Fruit fly (Drosophila melanogaster) whole organism, embryonic: Measurements from ENCODE around the gene betaGlu.
A peak's percentile ranks its signal among the peaks of the same experiment; 100 is the strongest.

ENCODE experiments used
- ATbp ChIP-seq: fragments of 200-800 bp; sonication (Bioruptor generic); optimal IDR thresholded peaks from 2 replicates; lab custom pipeline; 2017; ENCODE audit warnings: missing biosample characterization, mild to moderate bottlenecking, missing genetic modification characterization, missing genetic modification reagents
- Atf3 ChIP-seq: fragments of 200-800 bp; sonication (Bioruptor generic); optimal IDR thresholded peaks from 3 replicates; lab custom pipeline; 2016; ENCODE audit warnings: missing biosample characterization, missing genetic modification characterization
- Bdp1 ChIP-seq: fragments of 200-800 bp; sonication (Bioruptor generic); optimal IDR thresholded peaks from 3 replicates; lab custom pipeline; 2016; ENCODE audit warnings: missing biosample characterization, missing genetic modification characterization
- C15 ChIP-seq: fragments of 200-800 bp; sonication (Bioruptor generic); IDR thresholded peaks from 3 replicates; pipeline ENCODE4 v1.3.6; 2022; ENCODE audit warnings: missing biosample characterization, missing genetic modification characterization
- CG10366 ChIP-seq: fragments of 200-800 bp; sonication (Bioruptor generic); IDR thresholded peaks from 2 replicates; pipeline ENCODE4 v1.3.6; 2022; ENCODE audit warnings: missing biosample characterization, missing genetic modification characterization
- CG11247 ChIP-seq: fragments of 200-800 bp; sonication (Bioruptor generic); IDR thresholded peaks from 2 replicates; pipeline ENCODE4 v1.3.6; 2022; ENCODE audit warnings: missing biosample characterization, missing genetic modification characterization
- CG11504 ChIP-seq: fragments of 200-800 bp; sonication (Bioruptor generic); optimal IDR thresholded peaks from 3 replicates; lab custom pipeline; 2019; ENCODE audit warnings: missing biosample characterization, mild to moderate bottlenecking, missing genetic modification characterization, moderate library complexity
- CG12219 ChIP-seq: fragments of 200-800 bp; sonication (Bioruptor generic); optimal IDR thresholded peaks from 3 replicates; lab custom pipeline; 2018; ENCODE audit warnings: missing biosample characterization, mild to moderate bottlenecking, missing genetic modification characterization
- CG14050 ChIP-seq: fragments of 200-800 bp; sonication (Bioruptor generic); IDR thresholded peaks from 3 replicates; pipeline ENCODE4 v1.3.6; 2022; ENCODE audit warnings: missing biosample characterization, missing genetic modification characterization
- CG2889 ChIP-seq: fragments of 200-800 bp; sonication (Bioruptor generic); IDR thresholded peaks from 3 replicates; pipeline ENCODE4 v1.3.6; 2022; ENCODE audit warnings: missing biosample characterization, missing genetic modification characterization
- CG31365 ChIP-seq: fragments of 200-800 bp; sonication (Bioruptor generic); optimal IDR thresholded peaks from 2 replicates; lab custom pipeline; 2018; ENCODE audit warnings: missing biosample characterization, mild to moderate bottlenecking, missing genetic modification characterization
- CG32772 ChIP-seq: fragments of 200-800 bp; sonication (Bioruptor generic); IDR thresholded peaks from 2 replicates; pipeline ENCODE4 v1.3.6; 2022; ENCODE audit warnings: missing biosample characterization, missing genetic modification characterization
- CG3281 ChIP-seq: fragments of 200-800 bp; sonication (Bioruptor generic); optimal IDR thresholded peaks from 3 replicates; lab custom pipeline; 2017; ENCODE audit warnings: missing biosample characterization, mild to moderate bottlenecking, missing genetic modification characterization
- CG4360 ChIP-seq: fragments of 200-800 bp; sonication (Bioruptor generic); IDR thresholded peaks from 2 replicates; pipeline ENCODE4 v1.3.6; 2022; ENCODE audit warnings: missing biosample characterization, missing genetic modification characterization
- CG7271 ChIP-seq: fragments of 200-800 bp; sonication (Bioruptor generic); optimal IDR thresholded peaks from 2 replicates; lab custom pipeline; 2018; ENCODE audit warnings: missing biosample characterization, mild to moderate bottlenecking, missing genetic modification characterization, moderate library complexity
- CG7745 ChIP-seq: fragments of 200-800 bp; sonication (Bioruptor generic); optimal IDR thresholded peaks from 2 replicates; lab custom pipeline; 2018; ENCODE audit warnings: missing biosample characterization, mild to moderate bottlenecking, missing genetic modification characterization, moderate library complexity
- CG7786 ChIP-seq: fragments of 200-800 bp; sonication (Bioruptor generic); optimal IDR thresholded peaks from 2 replicates; lab custom pipeline; 2016; ENCODE audit warnings: missing biosample characterization, missing genetic modification characterization
- CG7839 ChIP-seq: fragments of 200-800 bp; sonication (Bioruptor generic); optimal IDR thresholded peaks from 3 replicates; lab custom pipeline; 2018; ENCODE audit warnings: missing biosample characterization, mild to moderate bottlenecking, missing genetic modification characterization, moderate library complexity
- CG8944 ChIP-seq: fragments of 200-800 bp; sonication (Bioruptor generic); optimal IDR thresholded peaks from 3 replicates; lab custom pipeline; 2016; ENCODE audit warnings: missing biosample characterization, missing genetic modification characterization
- CG9215 ChIP-seq: fragments of 200-800 bp; sonication (Bioruptor generic); IDR thresholded peaks from 2 replicates; pipeline ENCODE4 v1.3.6; 2022; ENCODE audit warnings: missing biosample characterization, missing genetic modification characterization
- CG9437 ChIP-seq: fragments of 200-800 bp; sonication (Bioruptor generic); optimal IDR thresholded peaks from 2 replicates; lab custom pipeline; 2018; ENCODE audit warnings: missing biosample characterization, mild to moderate bottlenecking, missing genetic modification characterization
- Chrac-16 ChIP-seq: fragments of 200-800 bp; sonication (Bioruptor generic); optimal IDR thresholded peaks from 3 replicates; lab custom pipeline; 2016; ENCODE audit warnings: missing biosample characterization, missing genetic modification characterization
- CoRest ChIP-seq: fragments of 200-800 bp; sonication (Bioruptor generic); optimal IDR thresholded peaks from 3 replicates; lab custom pipeline; 2018; ENCODE audit warnings: missing biosample characterization, mild to moderate bottlenecking, missing genetic modification characterization, moderate library complexity
- D ChIP-seq, 2 experiments: fragments of 200-800 bp in 1 of 2; fragments of >200 bp in 1 of 2; sonication (Bioruptor generic) in 1 of 2; optimal IDR thresholded peaks; 2 replicates in 1 of 2; 3 replicates in 1 of 2; lab custom pipeline; 2017; ENCODE audit warnings: mild to moderate bottlenecking in 1 of 2, missing biosample characterization in 1 of 2, missing genetic modification characterization in 1 of 2, missing genetic modification reagents in 1 of 2
- D19B ChIP-seq: fragments of 200-800 bp; sonication (Bioruptor generic); optimal IDR thresholded peaks from 2 replicates; lab custom pipeline; 2017; ENCODE audit warnings: missing biosample characterization, mild to moderate bottlenecking, missing genetic modification characterization
- Dek ChIP-seq: fragments of 200-800 bp; sonication (Bioruptor generic); optimal IDR thresholded peaks from 3 replicates; lab custom pipeline; 2019; ENCODE audit warnings: missing biosample characterization, mild to moderate bottlenecking, missing genetic modification characterization, moderate library complexity
- Dfd ChIP-seq, 2 experiments: fragments of >200 bp; optimal IDR thresholded peaks; 2 replicates each; lab custom pipeline; 2017; ENCODE audit warnings: missing biosample characterization in 2 of 2, missing genetic modification characterization in 2 of 2
- HLH4C ChIP-seq: fragments of 200-800 bp; sonication (Bioruptor generic); IDR thresholded peaks from 3 replicates; pipeline ENCODE4 v1.3.6; 2022; ENCODE audit warnings: missing biosample characterization, missing genetic modification characterization; ENCODE audit not compliant: partially characterized antibody
- Max ChIP-seq: fragments of 200-800 bp; sonication (Bioruptor generic); optimal IDR thresholded peaks from 2 replicates; lab custom pipeline; 2016; ENCODE audit warnings: missing biosample characterization, mild to moderate bottlenecking, missing genetic modification characterization
- Mes4 ChIP-seq: fragments of 200-800 bp; sonication (Bioruptor generic); optimal IDR thresholded peaks from 2 replicates; lab custom pipeline; 2016; ENCODE audit warnings: missing biosample characterization, missing genetic modification characterization
- Nf-YC ChIP-seq: fragments of 200-800 bp; optimal IDR thresholded peaks from 3 replicates; lab custom pipeline; 2019; ENCODE audit warnings: missing biosample characterization, mild to moderate bottlenecking, missing genetic modification characterization, moderate library complexity
- Sin3A ChIP-seq: fragments of >200 bp; optimal IDR thresholded peaks from 2 replicates; lab custom pipeline; 2018
- al ChIP-seq: fragments of 200-800 bp; sonication (Bioruptor generic); IDR thresholded peaks from 2 replicates; pipeline ENCODE4 v1.3.6; 2022; ENCODE audit warnings: missing biosample characterization, missing genetic modification characterization
- ap ChIP-seq: fragments of 200-800 bp; sonication (Bioruptor generic); IDR thresholded peaks from 2 replicates; pipeline ENCODE4 v1.3.6; 2022; ENCODE audit warnings: missing biosample characterization, missing genetic modification characterization
- esg ChIP-seq: fragments of 200-800 bp; sonication (Bioruptor generic); conservative IDR thresholded peaks from 2 replicates; pipeline ENCODE4 v1.3.6; 2022; ENCODE audit warnings: missing biosample characterization, missing genetic modification characterization
- eyg ChIP-seq: fragments of 200-800 bp; sonication (Bioruptor generic); optimal IDR thresholded peaks from 3 replicates; lab custom pipeline; 2016; ENCODE audit warnings: missing biosample characterization, missing genetic modification characterization
- fd3F ChIP-seq: fragments of 200-800 bp; sonication (Bioruptor generic); optimal IDR thresholded peaks from 2 replicates; lab custom pipeline; 2018; ENCODE audit warnings: missing biosample characterization, mild to moderate bottlenecking, missing genetic modification characterization, moderate library complexity
- grn ChIP-seq: fragments of 200-800 bp; sonication (Bioruptor generic); optimal IDR thresholded peaks from 3 replicates; lab custom pipeline; 2017; ENCODE audit warnings: missing biosample characterization, missing genetic modification characterization
- hbn ChIP-seq: fragments of 200-800 bp; sonication (Bioruptor generic); IDR thresholded peaks from 2 replicates; pipeline ENCODE4 v1.3.6; 2022; ENCODE audit warnings: missing biosample characterization, missing genetic modification characterization; ENCODE audit not compliant: partially characterized antibody
- jing ChIP-seq: fragments of 200-800 bp; sonication (Bioruptor generic); optimal IDR thresholded peaks from 2 replicates; lab custom pipeline; 2018; ENCODE audit warnings: missing biosample characterization, mild to moderate bottlenecking, missing genetic modification characterization
- pb ChIP-seq: fragments of 200-800 bp; sonication (Bioruptor generic); optimal IDR thresholded peaks from 3 replicates; lab custom pipeline; 2016; ENCODE audit warnings: missing biosample characterization, missing genetic modification characterization
- phol ChIP-seq: fragments of 200-800 bp; sonication (Bioruptor generic); optimal IDR thresholded peaks from 3 replicates; lab custom pipeline; 2018; ENCODE audit warnings: missing biosample characterization, mild to moderate bottlenecking, missing genetic modification characterization, moderate library complexity
- pum ChIP-seq: fragments of 200-800 bp; sonication (Bioruptor generic); optimal IDR thresholded peaks from 2 replicates; lab custom pipeline; 2016; ENCODE audit warnings: missing biosample characterization, missing genetic modification characterization
- slou ChIP-seq: fragments of 200-800 bp; sonication (Bioruptor generic); optimal IDR thresholded peaks from 3 replicates; lab custom pipeline; 2016; ENCODE audit warnings: missing biosample characterization, missing genetic modification characterization
- sug ChIP-seq: fragments of 200-800 bp; optimal IDR thresholded peaks from 2 replicates; lab custom pipeline; 2019; ENCODE audit warnings: missing biosample characterization, mild to moderate bottlenecking, missing genetic modification characterization, moderate library complexity
- tio ChIP-seq: fragments of 200-800 bp; sonication (Bioruptor generic); optimal IDR thresholded peaks from 2 replicates; lab custom pipeline; 2017; ENCODE audit warnings: missing biosample characterization, missing genetic modification characterization, inconsistent platforms
- tna ChIP-seq: fragments of 200-800 bp; sonication (Bioruptor generic); IDR thresholded peaks from 2 replicates; pipeline ENCODE4 v1.3.6; 2022; ENCODE audit warnings: missing biosample characterization, missing genetic modification characterization; ENCODE audit not compliant: partially characterized antibody
- toy ChIP-seq: fragments of 200-800 bp; sonication (Bioruptor generic); IDR thresholded peaks from 2 replicates; pipeline ENCODE4 v1.3.6; 2022; ENCODE audit warnings: missing biosample characterization, missing genetic modification characterization
- unpg ChIP-seq: fragments of 200-800 bp; sonication (Bioruptor generic); optimal IDR thresholded peaks from 3 replicates; lab custom pipeline; 2018; ENCODE audit warnings: missing biosample characterization, mild to moderate bottlenecking, missing genetic modification characterization, moderate library complexity
- zfh1 ChIP-seq: fragments of 200-800 bp; sonication (Bioruptor generic); IDR thresholded peaks from 3 replicates; pipeline ENCODE4 v1.3.6; 2022; ENCODE audit warnings: missing biosample characterization, missing genetic modification characterization

Gene betaGlu

dm6 chr3R:31725486-31726227 is 46.0 kb downstream of the betaGlu start (continued):
- no peak for TF ChIP-seq sug
- TF ChIP-seq ap (GFP tag; lab: Robert Waterston, UW): no peak
- TF ChIP-seq CG7786 (GFP tag; lab: Kevin White, UChicago): no peak
- TF ChIP-seq CG3281: no peak
- TF ChIP-seq CG4360 (GFP tag; lab: Robert Waterston, UW): peak; percentile 59; the same call in 1 of the 2 replicates
- no peak for TF ChIP-seq fd3F (GFP tag; lab: Kevin White, UChicago)
- no peak for TF ChIP-seq CG8944 (GFP tag; lab: Kevin White, UChicago)
- TF ChIP-seq HLH4C (GFP tag; lab: Robert Waterston, UW): no peak
- no peak for TF ChIP-seq Max
- no peak for TF ChIP-seq Chrac-16 (GFP tag; lab: Kevin White, UChicago)
- TF ChIP-seq Sin3A: no peak
- TF ChIP-seq Mes4 (GFP tag; lab: Kevin White, UChicago): no peak
- peak; percentile 9 for TF ChIP-seq eyg (GFP tag; lab: Kevin White, UChicago)
- no peak for TF ChIP-seq CG14050 (GFP tag; lab: Robert Waterston, UW)
- no peak; the same call in 2 of the 3 replicates for TF ChIP-seq zfh1
- peak; percentile 31; the same call in 1 of the 2 replicates for TF ChIP-seq CG32772 (GFP tag; lab: Robert Waterston, UW)
- TF ChIP-seq Dek (tag; lab: Kevin White, UChicago): no peak
- no peak for TF ChIP-seq CG31365 (tag; lab: Kevin White, UChicago)
- no peak for TF ChIP-seq D (optimal IDR thresholded peaks at IDR 0.05; lab: Kevin White, UChicago)
- no peak for TF ChIP-seq D (GFP tag; optimal IDR thresholded peaks at IDR 0.05; lab: Kevin White, UChicago)
- no peak for TF ChIP-seq Dfd (GFP tag; optimal IDR thresholded peaks at IDR 0.05; lab: Kevin White, UChicago)
- TF ChIP-seq unpg (GFP tag; lab: Kevin White, UChicago): no peak
- no peak for TF ChIP-seq CG12219 (GFP tag; lab: Kevin White, UChicago)
- TF ChIP-seq CG2889 (GFP tag; lab: Robert Waterston, UW): no peak
- no peak for TF ChIP-seq jing (GFP tag; lab: Kevin White, UChicago)
- no peak for TF ChIP-seq slou (GFP tag; lab: Kevin White, UChicago)
- TF ChIP-seq CG7271: no peak
- TF ChIP-seq tio (GFP tag; lab: Kevin White, UChicago): no peak
- TF ChIP-seq al (GFP tag; lab: Robert Waterston, UW): no peak
- TF ChIP-seq CG10366: no peak
- TF ChIP-seq tna (GFP tag; lab: Robert Waterston, UW): no peak
- TF ChIP-seq CG7839 (tag; lab: Kevin White, UChicago): no peak
- no peak for TF ChIP-seq esg
- TF ChIP-seq Atf3: no peak
- TF ChIP-seq Bdp1 (GFP tag; lab: Kevin White, UChicago): no peak
- no peak for TF ChIP-seq pb (GFP tag; lab: Kevin White, UChicago)
- no peak for TF ChIP-seq hbn (GFP tag; lab: Robert Waterston, UW)
- TF ChIP-seq Nf-YC (tag; lab: Kevin White, UChicago): no peak
- no peak for TF ChIP-seq toy (GFP tag; lab: Robert Waterston, UW)
- TF ChIP-seq C15 (GFP tag; lab: Robert Waterston, UW): no peak
- TF ChIP-seq ATbp (GFP tag; lab: Kevin White, UChicago): peak; percentile 38
- TF ChIP-seq CG11247 (GFP tag; lab: Robert Waterston, UW): no peak
- no peak for TF ChIP-seq CG7745
- no peak for TF ChIP-seq CG11504 (tag; lab: Kevin White, UChicago)
- TF ChIP-seq grn (GFP tag; lab: Kevin White, UChicago): no peak
- TF ChIP-seq D19B (GFP tag; lab: Kevin White, UChicago): no peak
- no peak for TF ChIP-seq CoRest (tag; lab: Kevin White, UChicago)
- TF ChIP-seq CG9215 (GFP tag; lab: Robert Waterston, UW): no peak
- TF ChIP-seq CG9437 (GFP tag; lab: Kevin White, UChicago): no peak
- TF ChIP-seq pum (GFP tag; lab: Kevin White, UChicago): no peak
- no peak for TF ChIP-seq phol (tag; lab: Kevin White, UChicago)
